Worm (Caenorhabditis elegans) whole organism, L4/young adult: Measurements from ENCODE around the gene T20D3.14.

Source experiments
- W03F9.2 ChIP-seq: fragments of 150-350 bp; optimal IDR thresholded peaks from 2 replicates; lab custom pipeline; 2014; ENCODE audit warnings: missing biosample characterization, missing genetic modification characterization
- dao-5 ChIP-seq: sonication (generic microtip); optimal IDR thresholded peaks from 2 replicates; lab custom pipeline; 2016; ENCODE audit warnings: missing genotype, missing genetic modification characterization, moderate library complexity, missing compliant biosample characterization
- him-1 ChIP-seq: sonication (generic microtip); optimal IDR thresholded peaks from 2 replicates; lab custom pipeline; 2016; ENCODE audit warnings: missing genotype, missing genetic modification reagents, missing genetic modification characterization, missing compliant biosample characterization

ce11 chrIV:9336538-9337090, 905 bp upstream of the T20D3.14 start, which contains the start of gene T20D3.5:
- no peak for TF ChIP-seq him-1 (tag; lab: Kevin White, UChicago)
- TF ChIP-seq dao-5 (tag; lab: Kevin White, UChicago): no peak
- TF ChIP-seq W03F9.2 (tag; lab: Kevin White, UChicago): no peak
